Fruit fly (Drosophila melanogaster) whole organism, pupa: ENCODE data around the gene Lcp65Ab2.
"Not testable (repeated sequence)": the region's sequence is repeated elsewhere in the genome, so short reads cannot be mapped to it uniquely, and the experiment has no call there.

Source experiments
- CG10348 ChIP-seq: fragments of 200-800 bp; sonication (Bioruptor generic); IDR thresholded peaks from 2 replicates; pipeline ENCODE4 v1.3.6; 2022; ENCODE audit warnings: missing biosample characterization, missing genetic modification characterization
- CG12605 ChIP-seq: fragments of 200-800 bp; sonication (Bioruptor generic); IDR thresholded peaks from 2 replicates; pipeline ENCODE4 v1.3.6; 2022; ENCODE audit warnings: missing biosample characterization, missing genetic modification characterization
- CG13204 ChIP-seq: fragments of 200-800 bp; sonication (Bioruptor generic); optimal IDR thresholded peaks from 2 replicates; lab custom pipeline; 2018; ENCODE audit warnings: missing biosample characterization, mild to moderate bottlenecking, missing genetic modification characterization, moderate library complexity
- CG14655 ChIP-seq: fragments of 200-800 bp; sonication (Bioruptor generic); optimal IDR thresholded peaks from 3 replicates; lab custom pipeline; 2017; ENCODE audit warnings: mild to moderate bottlenecking, missing biosample characterization, missing genetic modification reagents, missing genetic modification characterization
- CG15710 ChIP-seq: fragments of 200-800 bp; sonication (Bioruptor generic); optimal IDR thresholded peaks from 2 replicates; lab custom pipeline; 2018; ENCODE audit warnings: missing biosample characterization, mild to moderate bottlenecking, missing genetic modification characterization, moderate library complexity
- CG17806 ChIP-seq: fragments of 200-800 bp; sonication (Bioruptor generic); optimal IDR thresholded peaks from 2 replicates; lab custom pipeline; 2018; ENCODE audit warnings: missing biosample characterization, mild to moderate bottlenecking, missing genetic modification characterization, moderate library complexity
- CG32121 ChIP-seq: fragments of 200-800 bp; sonication (Bioruptor generic); IDR thresholded peaks from 2 replicates; pipeline ENCODE4 v1.3.6; 2022; ENCODE audit warnings: missing biosample characterization, missing genetic modification characterization
- CG34367 ChIP-seq: fragments of 200-800 bp; sonication (Bioruptor generic); optimal IDR thresholded peaks from 2 replicates; lab custom pipeline; 2018; ENCODE audit warnings: missing biosample characterization, mild to moderate bottlenecking, missing genetic modification characterization
- CG4496 ChIP-seq: fragments of 200-800 bp; sonication (Bioruptor generic); IDR thresholded peaks from 3 replicates; pipeline ENCODE4 v1.3.6; 2022; ENCODE audit warnings: missing biosample characterization, missing genetic modification characterization
- CG8159 ChIP-seq: fragments of 200-800 bp; sonication (Bioruptor generic); optimal IDR thresholded peaks from 3 replicates; lab custom pipeline; 2018; ENCODE audit warnings: missing biosample characterization, mild to moderate bottlenecking, missing genetic modification characterization, moderate library complexity
- CG8301 ChIP-seq: fragments of 200-800 bp; sonication (Bioruptor generic); optimal IDR thresholded peaks from 2 replicates; lab custom pipeline; 2018; ENCODE audit warnings: missing biosample characterization, mild to moderate bottlenecking, missing genetic modification characterization
- CG9948 ChIP-seq: fragments of 200-800 bp; sonication (Bioruptor generic); optimal IDR thresholded peaks from 2 replicates; lab custom pipeline; 2018; ENCODE audit warnings: missing biosample characterization, mild to moderate bottlenecking, missing genetic modification characterization, moderate library complexity
- D1 ChIP-seq: fragments of 200-800 bp; sonication (Bioruptor generic); optimal IDR thresholded peaks from 2 replicates; lab custom pipeline; 2018; ENCODE audit warnings: missing biosample characterization, mild to moderate bottlenecking, missing genetic modification characterization, moderate library complexity
- EcR ChIP-seq: fragments of 200-800 bp; sonication (Bioruptor generic); optimal IDR thresholded peaks from 3 replicates; lab custom pipeline; 2019; ENCODE audit warnings: missing biosample characterization, missing genetic modification characterization, mild to moderate bottlenecking, moderate library complexity, missing genetic modification reagents
- Ets98B ChIP-seq: fragments of 200-800 bp; sonication (Bioruptor generic); IDR thresholded peaks from 2 replicates; pipeline ENCODE4 v1.3.6; 2022; ENCODE audit warnings: missing biosample characterization, missing genetic modification characterization
- Pif1A ChIP-seq: fragments of 200-800 bp; sonication (Bioruptor generic); optimal IDR thresholded peaks from 3 replicates; lab custom pipeline; 2016; ENCODE audit warnings: missing biosample characterization, missing genetic modification characterization
- Pif1B ChIP-seq: fragments of 200-800 bp; sonication (Bioruptor generic); optimal IDR thresholded peaks from 3 replicates; lab custom pipeline; 2016; ENCODE audit warnings: missing biosample characterization, missing genetic modification characterization
- Snoo ChIP-seq: fragments of 200-800 bp; sonication (Bioruptor generic); optimal IDR thresholded peaks from 3 replicates; lab custom pipeline; 2017; ENCODE audit warnings: missing biosample characterization, mild to moderate bottlenecking, missing genetic modification characterization, inconsistent platforms
- fd96Ca ChIP-seq: fragments of 200-800 bp; sonication (Bioruptor generic); IDR thresholded peaks from 3 replicates; pipeline ENCODE4 v1.3.6; 2022; ENCODE audit warnings: missing biosample characterization, missing genetic modification characterization
- gl ChIP-seq: fragments of 200-800 bp; sonication (Bioruptor generic); optimal IDR thresholded peaks from 2 replicates; lab custom pipeline; 2018; ENCODE audit warnings: missing biosample characterization, mild to moderate bottlenecking, missing genetic modification characterization
- rn ChIP-seq: fragments of 200-800 bp; sonication (Bioruptor generic); IDR thresholded peaks from 2 replicates; pipeline ENCODE4 v1.3.6; 2022; ENCODE audit warnings: missing biosample characterization, missing genetic modification characterization

Lcp65Ab2 gene

DNA sequence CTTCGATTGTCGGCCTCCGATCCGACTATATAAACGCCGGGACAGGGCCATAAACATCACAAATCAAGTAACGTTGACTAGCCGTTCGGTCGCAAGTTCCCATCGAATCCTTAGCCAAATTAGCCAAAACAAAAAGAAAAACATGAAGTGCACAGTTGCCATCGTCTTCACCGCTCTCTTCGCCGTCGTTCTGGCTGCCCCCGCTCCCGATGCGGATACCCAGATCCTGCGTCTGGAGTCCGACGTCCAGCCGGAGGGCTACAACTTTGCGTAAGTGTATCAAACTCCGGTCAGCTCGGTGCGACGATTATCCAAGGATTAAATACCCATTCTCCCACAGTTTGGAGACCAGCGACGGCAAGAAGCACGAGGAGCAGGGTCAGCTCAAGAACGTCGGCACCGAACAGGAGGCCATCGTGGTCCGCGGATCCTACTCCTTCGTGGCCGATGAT is 1.7 kb upstream of the Lcp65Ab2 start, which contains the start of gene Lcp65Ac:
Gene Lcp65Ac, plus strand, starts transcription at position 51 of the 452 bp plus-strand sequence.
- TF ChIP-seq CG10348 (GFP tag; lab: Robert Waterston, UW) (no peak), CG9948 (tag; lab: Kevin White, UChicago) (no peak), CG13204 (no peak), CG4496 (GFP tag; lab: Robert Waterston, UW) (no peak), gl (tag; lab: Kevin White, UChicago) (no peak), CG15710 (no peak), D1 (tag; lab: Kevin White, UChicago) (no peak)
- TF ChIP-seq, all 21 proteins: peak for 0

DNA sequence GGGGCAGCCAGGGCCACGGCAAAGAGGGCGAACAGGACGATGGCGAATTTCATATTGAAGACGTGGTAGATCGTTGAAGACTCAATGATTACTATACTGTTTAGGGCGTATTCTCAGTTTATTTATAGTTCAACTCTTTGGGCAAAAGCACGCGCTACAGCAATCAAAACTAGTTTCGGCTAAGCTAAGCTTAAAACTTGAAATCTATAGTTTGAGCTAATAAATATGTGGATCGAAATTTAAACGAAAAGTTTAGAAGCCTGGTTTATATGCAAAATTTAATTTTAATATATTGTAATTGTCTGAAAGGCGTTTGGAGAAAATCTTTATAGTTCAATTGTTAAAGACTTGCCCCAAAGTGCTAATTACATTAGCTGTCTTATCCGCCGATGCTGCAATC is 1.4 kb downstream of the Lcp65Ab2 start, which contains the start of gene Cpr65Ax1:
Gene Cpr65Ax1, minus strand, starts transcription at position 101 of the 400 bp plus-strand sequence.
- not testable (repeated sequence) for TF ChIP-seq CG9948 (tag; lab: Kevin White, UChicago); D1 (tag; lab: Kevin White, UChicago); EcR

DNA sequence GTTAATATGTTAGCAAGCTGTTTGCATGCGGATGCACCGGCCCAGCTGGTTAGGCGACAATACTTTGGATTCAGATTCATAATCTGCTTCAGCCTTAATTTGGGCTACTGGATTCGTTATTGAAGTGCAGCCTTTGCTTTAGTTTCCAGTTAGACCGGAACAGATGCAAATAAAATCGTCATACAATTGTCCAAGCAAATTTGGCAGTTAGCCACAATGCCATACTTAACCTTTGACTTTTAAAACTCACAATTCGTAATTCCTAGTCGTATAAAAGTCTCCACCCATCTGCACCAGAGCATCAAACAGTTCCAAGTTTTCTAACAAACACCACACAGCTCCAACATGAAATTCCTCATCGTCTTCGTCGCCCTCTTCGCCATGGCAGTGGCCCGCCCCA is 2.8 kb downstream of the Lcp65Ab2 start, which contains the start of gene Lcp65Ab1:
Gene Lcp65Ab1, plus strand, starts transcription at position 301 of the 400 bp plus-strand sequence.
- TF ChIP-seq CG32121; D1 (tag; lab: Kevin White, UChicago); CG17806: not testable (repeated sequence)

DNA sequence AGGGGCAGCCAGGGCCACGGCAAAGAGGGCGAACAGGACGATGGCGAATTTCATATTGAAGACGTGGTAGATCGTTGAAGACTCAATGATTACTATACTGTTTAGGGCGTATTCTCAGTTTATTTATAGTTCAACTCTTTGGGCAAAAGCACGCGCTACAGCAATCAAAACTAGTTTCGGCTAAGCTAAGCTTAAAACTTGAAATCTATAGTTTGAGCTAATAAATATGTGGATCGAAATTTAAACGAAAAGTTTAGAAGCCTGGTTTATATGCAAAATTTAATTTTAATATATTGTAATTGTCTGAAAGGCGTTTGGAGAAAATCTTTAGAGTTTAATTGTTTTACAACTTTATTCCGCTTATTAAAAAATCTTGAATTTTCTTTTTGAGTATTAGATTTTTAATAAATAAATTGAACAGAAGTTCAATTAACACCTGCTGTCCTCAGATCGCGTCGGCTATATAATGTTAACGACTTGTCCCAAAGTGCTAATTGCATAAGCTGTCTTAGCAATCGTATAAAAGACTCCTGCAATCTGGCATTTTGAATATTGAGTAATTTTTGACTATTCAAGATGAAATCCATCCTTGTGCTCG is 4.4 kb downstream of the Lcp65Ab2 start, which contains the start of the genes Cpr65Ax2 and Lcp65Aa:
Gene Cpr65Ax2, minus strand, starts transcription at position 101 of the 598 bp plus-strand sequence.
Gene Lcp65Aa, plus strand, starts transcription at position 548 of the 598 bp plus-strand sequence.
- not testable (repeated sequence) for TF ChIP-seq CG32121; CG10348 (GFP tag; lab: Robert Waterston, UW); CG9948 (tag; lab: Kevin White, UChicago)
- TF ChIP-seq, all 21 proteins: peak for 0; not testable (repeated sequence) for 21

DNA sequence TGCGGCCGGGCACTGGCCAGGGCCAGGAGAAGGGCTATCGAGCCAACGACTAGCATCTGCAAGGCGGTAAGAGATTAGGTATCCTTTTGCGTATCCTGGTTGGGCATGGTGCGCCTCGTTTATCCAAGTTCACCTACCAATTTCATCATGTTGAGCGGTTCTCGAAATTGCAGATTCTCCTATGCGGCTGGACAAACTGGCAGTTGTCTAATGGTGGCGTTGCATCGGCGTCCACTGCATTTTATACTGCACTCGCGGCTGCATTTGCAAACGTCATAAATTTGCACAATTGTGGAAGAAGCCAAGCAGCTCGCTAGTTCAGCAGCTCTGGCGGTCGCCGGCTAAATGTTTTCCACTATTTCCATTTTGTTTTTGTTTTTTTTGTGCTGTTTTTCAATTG is 6.1 kb downstream of the Lcp65Ab2 start, which contains the start of gene Acp65Aa:
Gene Acp65Aa, minus strand, starts transcription at position 215 of the 400 bp plus-strand sequence.
- TF ChIP-seq CG8159 (tag; lab: Kevin White, UChicago) (no peak), CG8301 (tag; lab: Kevin White, UChicago) (no peak), D1 (tag; lab: Kevin White, UChicago) (no peak), Ets98B (GFP tag; lab: Robert Waterston, UW) (no peak), CG4496 (GFP tag; lab: Robert Waterston, UW) (no peak), CG9948 (tag; lab: Kevin White, UChicago) (no peak), CG34367 (tag; lab: Kevin White, UChicago) (no peak), fd96Ca (no peak), EcR (no peak), CG10348 (GFP tag; lab: Robert Waterston, UW) (no peak)

DNA sequence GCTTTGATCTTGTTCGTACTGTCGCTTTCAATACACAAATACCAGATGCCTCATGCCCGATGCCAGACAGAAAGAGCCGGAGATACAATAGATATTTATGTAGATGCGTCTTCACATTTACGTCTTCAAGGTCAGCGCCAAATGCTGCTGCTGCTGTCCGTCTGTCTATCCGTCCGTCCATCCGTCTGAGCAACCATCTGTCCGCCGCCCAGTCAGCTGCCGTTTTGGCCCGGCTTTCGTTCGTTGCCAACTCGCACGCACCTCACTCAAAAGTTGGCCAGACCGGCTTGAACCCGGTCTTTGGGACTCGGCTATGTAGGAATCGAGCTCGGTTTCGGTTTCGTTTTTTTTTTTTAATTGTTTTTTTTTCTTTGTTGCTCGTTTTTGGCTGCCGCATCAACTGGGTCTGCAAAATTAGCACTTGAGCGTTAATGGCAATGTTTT is 8.5 kb downstream of the Lcp65Ab2 start:
- TF ChIP-seq CG4496 (GFP tag; lab: Robert Waterston, UW) = peak; percentile 77
- TF ChIP-seq CG10348 (GFP tag; lab: Robert Waterston, UW) = no peak
- TF ChIP-seq CG8301 (tag; lab: Kevin White, UChicago) = no peak
- TF ChIP-seq CG34367 (tag; lab: Kevin White, UChicago) = peak; percentile 59
- TF ChIP-seq CG14655 = no peak
- TF ChIP-seq fd96Ca = 0 out of 3 replicates have a peak, but pooled peaks have one; percentile 42
- no peak for TF ChIP-seq D1 (tag; lab: Kevin White, UChicago)
- peak; percentile 81 for TF ChIP-seq Pif1A (GFP tag; lab: Kevin White, UChicago)
- peak; percentile 42 for TF ChIP-seq CG8159 (tag; lab: Kevin White, UChicago)
- peak; percentile 91 for TF ChIP-seq CG12605
- peak; percentile 68 for TF ChIP-seq gl (tag; lab: Kevin White, UChicago)
- no peak for TF ChIP-seq rn
- peak; percentile 43 for TF ChIP-seq Snoo (tag; lab: Kevin White, UChicago)
- peak; percentile 89 for TF ChIP-seq CG13204
- TF ChIP-seq CG32121 = peak; percentile 37; the same call in 1 of the 2 replicates
- TF ChIP-seq CG17806 = peak; percentile 35
- TF ChIP-seq Pif1B (GFP tag; lab: Kevin White, UChicago) = peak; percentile 71
- TF ChIP-seq EcR = peak; percentile 73
- no peak for TF ChIP-seq CG9948 (tag; lab: Kevin White, UChicago)
- peak; percentile 61; the same call in 1 of the 2 replicates for TF ChIP-seq Ets98B (GFP tag; lab: Robert Waterston, UW)
- peak; percentile 65 for TF ChIP-seq CG15710
